Fruit fly (Drosophila melanogaster) whole organism, embryonic: ENCODE data around the gene Prm.

ENCODE experiments used
- B-H2 ChIP-seq: fragments of 200-800 bp; sonication (Bioruptor generic); optimal IDR thresholded peaks from 2 replicates; lab custom pipeline; 2018; ENCODE audit warnings: missing biosample characterization, mild to moderate bottlenecking, missing genetic modification characterization
- Blimp-1 ChIP-seq: fragments of 200-800 bp; sonication (Bioruptor generic); optimal IDR thresholded peaks from 3 replicates; lab custom pipeline; 2018; ENCODE audit warnings: missing biosample characterization, missing genetic modification characterization, mild to moderate bottlenecking, moderate library complexity, missing genetic modification reagents
- C15 ChIP-seq: fragments of 200-800 bp; sonication (Bioruptor generic); IDR thresholded peaks from 3 replicates; pipeline ENCODE4 v1.3.6; 2022; ENCODE audit warnings: missing biosample characterization, missing genetic modification characterization
- CG11695 ChIP-seq: fragments of 200-800 bp; sonication (Bioruptor generic); IDR thresholded peaks from 3 replicates; pipeline ENCODE4 v1.3.6; 2022; ENCODE audit warnings: missing biosample characterization, missing genetic modification characterization
- CG12071 ChIP-seq: fragments of 200-800 bp; sonication (Bioruptor generic); optimal IDR thresholded peaks from 3 replicates; lab custom pipeline; 2018; ENCODE audit warnings: missing biosample characterization, mild to moderate bottlenecking, missing genetic modification characterization
- CG12744 ChIP-seq: fragments of 200-800 bp; sonication (Bioruptor generic); optimal IDR thresholded peaks from 2 replicates; lab custom pipeline; 2016; ENCODE audit warnings: missing biosample characterization, missing genetic modification characterization
- CG13424 ChIP-seq: fragments of 200-800 bp; sonication (Bioruptor generic); optimal IDR thresholded peaks from 2 replicates; lab custom pipeline; 2019; ENCODE audit warnings: missing biosample characterization, mild to moderate bottlenecking, missing genetic modification characterization, moderate library complexity
- CG13775 ChIP-seq: fragments of 200-800 bp; sonication (Bioruptor generic); optimal IDR thresholded peaks from 3 replicates; lab custom pipeline; 2017; ENCODE audit warnings: missing biosample characterization, mild to moderate bottlenecking, missing genetic modification characterization
- CG13894 ChIP-seq: fragments of 200-800 bp; sonication (Bioruptor generic); optimal IDR thresholded peaks from 3 replicates; lab custom pipeline; 2018; ENCODE audit warnings: missing biosample characterization, mild to moderate bottlenecking, missing genetic modification characterization, moderate library complexity
- CG14441 ChIP-seq: fragments of 200-800 bp; sonication (Bioruptor generic); IDR thresholded peaks from 2 replicates; pipeline ENCODE4 v1.3.6; 2022; ENCODE audit warnings: missing biosample characterization, missing genetic modification characterization
- CG18262 ChIP-seq: fragments of 200-800 bp; optimal IDR thresholded peaks from 3 replicates; lab custom pipeline; 2019; ENCODE audit warnings: missing biosample characterization, mild to moderate bottlenecking, missing genetic modification characterization, moderate library complexity
- CG2116 ChIP-seq: fragments of 200-800 bp; sonication (Bioruptor generic); optimal IDR thresholded peaks from 3 replicates; lab custom pipeline; 2018; ENCODE audit warnings: missing biosample characterization, mild to moderate bottlenecking, missing genetic modification characterization
- CG31224 ChIP-seq: fragments of 200-800 bp; sonication (Bioruptor generic); IDR thresholded peaks from 2 replicates; pipeline ENCODE4 v1.3.6; 2022; ENCODE audit warnings: missing biosample characterization, missing genetic modification characterization
- CG31441 ChIP-seq: fragments of 200-800 bp; sonication (Bioruptor generic); IDR thresholded peaks from 2 replicates; pipeline ENCODE4 v1.3.6; 2022; ENCODE audit warnings: missing biosample characterization, missing genetic modification characterization
- CG32767 ChIP-seq: fragments of 200-800 bp; sonication (Bioruptor generic); IDR thresholded peaks from 2 replicates; pipeline ENCODE4 v1.3.6; 2022; ENCODE audit warnings: missing biosample characterization, missing genetic modification characterization
- CG33557 ChIP-seq: fragments of 200-800 bp; sonication (Bioruptor generic); optimal IDR thresholded peaks from 2 replicates; lab custom pipeline; 2019; ENCODE audit warnings: missing biosample characterization, mild to moderate bottlenecking, missing genetic modification characterization, moderate library complexity
- CG4404 ChIP-seq: fragments of 200-800 bp; sonication (Bioruptor generic); IDR thresholded peaks from 2 replicates; pipeline ENCODE4 v1.3.6; 2022; ENCODE audit warnings: missing biosample characterization, missing genetic modification characterization
- CG4707 ChIP-seq: fragments of 200-800 bp; sonication (Bioruptor generic); optimal IDR thresholded peaks from 2 replicates; lab custom pipeline; 2018; ENCODE audit warnings: missing biosample characterization, mild to moderate bottlenecking, missing genetic modification characterization, moderate library complexity
- CG5245 ChIP-seq: fragments of 200-800 bp; sonication (Bioruptor generic); optimal IDR thresholded peaks from 3 replicates; lab custom pipeline; 2016; ENCODE audit warnings: missing biosample characterization, missing genetic modification characterization
- CG6654 ChIP-seq: fragments of 200-800 bp; sonication (Bioruptor generic); optimal IDR thresholded peaks from 2 replicates; lab custom pipeline; 2017; ENCODE audit warnings: missing biosample characterization, mild to moderate bottlenecking, missing genetic modification characterization
- CG6683 ChIP-seq: fragments of 200-800 bp; sonication (Bioruptor generic); optimal IDR thresholded peaks from 2 replicates; lab custom pipeline; 2017; ENCODE audit warnings: missing biosample characterization, mild to moderate bottlenecking, missing genetic modification characterization, missing genetic modification reagents
- CG7963 ChIP-seq: fragments of 200-800 bp; sonication (Bioruptor generic); IDR thresholded peaks from 3 replicates; pipeline ENCODE4 v1.3.6; 2022; ENCODE audit warnings: missing biosample characterization, missing genetic modification characterization; ENCODE audit not compliant: partially characterized antibody
- CG9876 ChIP-seq: fragments of 200-800 bp; sonication (Bioruptor generic); optimal IDR thresholded peaks from 2 replicates; lab custom pipeline; 2016; ENCODE audit warnings: missing biosample characterization, missing genetic modification characterization
- Drgx ChIP-seq: fragments of 200-800 bp; sonication (Bioruptor generic); IDR thresholded peaks from 2 replicates; pipeline ENCODE4 v1.3.6; 2022; ENCODE audit warnings: missing biosample characterization, missing genetic modification characterization
- Ets97D ChIP-seq: fragments of 200-800 bp; sonication (Bioruptor generic); optimal IDR thresholded peaks from 3 replicates; lab custom pipeline; 2016; ENCODE audit warnings: missing biosample characterization, missing genetic modification characterization
- Fer1 ChIP-seq: fragments of 200-800 bp; sonication (Bioruptor generic); optimal IDR thresholded peaks from 2 replicates; lab custom pipeline; 2017; ENCODE audit warnings: missing biosample characterization, mild to moderate bottlenecking, missing genetic modification characterization
- Fer3 ChIP-seq: fragments of 200-800 bp; sonication (Bioruptor generic); optimal IDR thresholded peaks from 2 replicates; lab custom pipeline; 2018; ENCODE audit warnings: missing biosample characterization, mild to moderate bottlenecking, missing genetic modification characterization, moderate library complexity
- MESR4 ChIP-seq: fragments of 200-800 bp; sonication (Bioruptor generic); optimal IDR thresholded peaks from 2 replicates; lab custom pipeline; 2018; ENCODE audit warnings: missing biosample characterization, mild to moderate bottlenecking, missing genetic modification characterization, moderate library complexity
- Poxn ChIP-seq: fragments of 200-800 bp; sonication (Bioruptor generic); IDR thresholded peaks from 2 replicates; pipeline ENCODE4 v1.3.6; 2022; ENCODE audit warnings: missing biosample characterization, missing genetic modification characterization
- Sin3A ChIP-seq: fragments of >200 bp; optimal IDR thresholded peaks from 2 replicates; lab custom pipeline; 2018
- Sry-δ ChIP-seq: fragments of 200-800 bp; sonication (Bioruptor generic); optimal IDR thresholded peaks from 2 replicates; lab custom pipeline; 2016; ENCODE audit warnings: missing biosample characterization, missing genetic modification characterization
- ab ChIP-seq: fragments of 200-800 bp; sonication (Bioruptor generic); optimal IDR thresholded peaks from 2 replicates; lab custom pipeline; 2016; ENCODE audit warnings: missing biosample characterization, missing genetic modification characterization
- bab2 ChIP-seq: fragments of 200-800 bp; sonication (Bioruptor generic); optimal IDR thresholded peaks from 2 replicates; lab custom pipeline; 2016; ENCODE audit warnings: missing biosample characterization, missing genetic modification characterization
- bbx ChIP-seq: fragments of 200-800 bp; sonication (Bioruptor generic); IDR thresholded peaks from 2 replicates; pipeline ENCODE4 v1.3.6; 2022; ENCODE audit warnings: missing biosample characterization, missing genetic modification characterization; ENCODE audit not compliant: partially characterized antibody
- cg ChIP-seq: fragments of 200-800 bp; sonication (Bioruptor generic); optimal IDR thresholded peaks from 3 replicates; lab custom pipeline; 2019; ENCODE audit warnings: missing biosample characterization, mild to moderate bottlenecking, missing genetic modification characterization, moderate library complexity
- chn ChIP-seq: fragments of 200-800 bp; sonication (Bioruptor generic); optimal IDR thresholded peaks from 2 replicates; lab custom pipeline; 2016; ENCODE audit warnings: missing biosample characterization, missing genetic modification characterization
- da ChIP-seq: fragments of 200-800 bp; sonication (Bioruptor generic); optimal IDR thresholded peaks from 2 replicates; lab custom pipeline; 2016; ENCODE audit warnings: missing biosample characterization, missing genetic modification characterization
- disco-r ChIP-seq: fragments of 200-800 bp; sonication (Bioruptor generic); optimal IDR thresholded peaks from 2 replicates; lab custom pipeline; 2016; ENCODE audit warnings: missing biosample characterization, missing genetic modification characterization
- dmrt99B ChIP-seq: fragments of 200-800 bp; sonication (Bioruptor generic); optimal IDR thresholded peaks from 2 replicates; lab custom pipeline; 2018; ENCODE audit warnings: missing biosample characterization, mild to moderate bottlenecking, missing genetic modification characterization, moderate library complexity
- ewg ChIP-seq: fragments of 200-800 bp; sonication (Bioruptor generic); optimal IDR thresholded peaks from 3 replicates; lab custom pipeline; 2017; ENCODE audit warnings: mild to moderate bottlenecking, missing biosample characterization, missing genetic modification reagents, missing genetic modification characterization
- exex ChIP-seq: fragments of 200-800 bp; sonication (Bioruptor generic); optimal IDR thresholded peaks from 4 replicates; lab custom pipeline; 2018; ENCODE audit warnings: missing biosample characterization, mild to moderate bottlenecking, missing genetic modification characterization, moderate library complexity
- fru ChIP-seq: fragments of >200 bp; optimal IDR thresholded peaks from 2 replicates; lab custom pipeline; 2017
- gcm2 ChIP-seq: fragments of 200-800 bp; sonication (Bioruptor generic); optimal IDR thresholded peaks from 2 replicates; lab custom pipeline; 2016; ENCODE audit warnings: missing biosample characterization, missing genetic modification characterization
- gfzf ChIP-seq: fragments of 200-800 bp; sonication (Bioruptor generic); optimal IDR thresholded peaks from 2 replicates; lab custom pipeline; 2016; ENCODE audit warnings: missing biosample characterization, mild to moderate bottlenecking, missing genetic modification characterization, moderate library complexity
- grn ChIP-seq: fragments of 200-800 bp; sonication (Bioruptor generic); optimal IDR thresholded peaks from 3 replicates; lab custom pipeline; 2017; ENCODE audit warnings: missing biosample characterization, missing genetic modification characterization
- ham ChIP-seq: fragments of 200-800 bp; sonication (Bioruptor generic); IDR thresholded peaks from 2 replicates; pipeline ENCODE4 v1.3.6; 2022; ENCODE audit warnings: missing biosample characterization, missing genetic modification characterization
- hbn ChIP-seq: fragments of 200-800 bp; sonication (Bioruptor generic); IDR thresholded peaks from 2 replicates; pipeline ENCODE4 v1.3.6; 2022; ENCODE audit warnings: missing biosample characterization, missing genetic modification characterization; ENCODE audit not compliant: partially characterized antibody
- kni ChIP-seq: fragments of 200-800 bp; sonication (Bioruptor generic); optimal IDR thresholded peaks from 3 replicates; lab custom pipeline; 2017; ENCODE audit warnings: mild to moderate bottlenecking, missing biosample characterization, missing genetic modification reagents, missing genetic modification characterization
- lov ChIP-seq, 2 experiments: fragments of 200-800 bp in 1 of 2; fragments of >200 bp in 1 of 2; sonication (Bioruptor generic) in 1 of 2; IDR thresholded peaks in 1 of 2; optimal IDR thresholded peaks in 1 of 2; 2 replicates in 1 of 2; 3 replicates in 1 of 2; pipeline versions ENCODE4 v1.3.6 to Lab custom; 2017 to 2022; ENCODE audit warnings: missing biosample characterization in 1 of 2, missing genetic modification characterization in 1 of 2
- stwl ChIP-seq: fragments of 200-800 bp; sonication (Bioruptor generic); optimal IDR thresholded peaks from 3 replicates; lab custom pipeline; 2018; ENCODE audit warnings: missing biosample characterization, mild to moderate bottlenecking, missing genetic modification characterization, moderate library complexity
- unc-4 ChIP-seq: fragments of 200-800 bp; sonication (Bioruptor generic); IDR thresholded peaks from 2 replicates; pipeline ENCODE4 v1.3.6; 2022; ENCODE audit warnings: missing biosample characterization, missing genetic modification characterization; ENCODE audit not compliant: partially characterized antibody

Prm gene

dm6 chr3L:8748839-8749238 is 3.7 kb upstream of the Prm start (continued):
- TF ChIP-seq cg (no peak), lov (optimal IDR thresholded peaks at IDR 0.05; lab: Kevin White, UChicago) (no peak), lov (GFP tag; IDR thresholded peaks at IDR 0.05; lab: Robert Waterston, UW) (no peak), Sry-δ (no peak), CG2116 (GFP tag; lab: Kevin White, UChicago) (no peak), gfzf (GFP tag; lab: Kevin White, UChicago) (no peak), CG12071 (GFP tag; lab: Kevin White, UChicago) (no peak), da (GFP tag; lab: Kevin White, UChicago) (no peak), CG7963 (GFP tag; lab: Robert Waterston, UW) (no peak), ab (GFP tag; lab: Kevin White, UChicago) (no peak), CG33557 (GFP tag; lab: Kevin White, UChicago) (no peak), CG11695 (GFP tag; lab: Robert Waterston, UW) (no peak), Ets97D (GFP tag; lab: Kevin White, UChicago) (peak; percentile 19), Sin3A (lab: Kevin White, UChicago) (no peak), CG12744 (GFP tag; lab: Kevin White, UChicago) (no peak), MESR4 (GFP tag; lab: Kevin White, UChicago) (no peak), Drgx (GFP tag; lab: Robert Waterston, UW) (no peak), dmrt99B (tag; lab: Kevin White, UChicago) (no peak), CG6683 (GFP tag; lab: Kevin White, UChicago) (no peak), CG18262 (tag; lab: Kevin White, UChicago) (no peak), unc-4 (GFP tag; lab: Robert Waterston, UW) (no peak), CG14441 (peak; percentile 45), kni (no peak), Poxn (GFP tag; lab: Robert Waterston, UW) (no peak), CG32767 (GFP tag; lab: Robert Waterston, UW) (no peak), CG13424 (tag; lab: Kevin White, UChicago) (no peak), disco-r (GFP tag; lab: Kevin White, UChicago) (no peak), gcm2 (GFP tag; lab: Kevin White, UChicago) (no peak), CG5245 (GFP tag; lab: Kevin White, UChicago) (peak; percentile 42), Fer1 (GFP tag; lab: Kevin White, UChicago) (no peak), B-H2 (GFP tag; lab: Kevin White, UChicago) (no peak), Fer3 (tag; lab: Kevin White, UChicago) (peak; percentile 24), hbn (GFP tag; lab: Robert Waterston, UW) (no peak), ewg (GFP tag; lab: Kevin White, UChicago) (no peak), CG4707 (GFP tag; lab: Kevin White, UChicago) (no peak), Blimp-1 (GFP tag; lab: Kevin White, UChicago) (no peak), C15 (GFP tag; lab: Robert Waterston, UW) (no peak), bbx (GFP tag; lab: Robert Waterston, UW) (no peak), fru (lab: Kevin White, UChicago) (no peak), chn (GFP tag; lab: Kevin White, UChicago) (no peak), bab2 (GFP tag; lab: Kevin White, UChicago) (no peak), CG13775 (GFP tag; lab: Kevin White, UChicago) (no peak), CG9876 (peak; percentile 12), ham (no peak), CG31224 (no peak), CG6654 (GFP tag; lab: Kevin White, UChicago) (no peak), grn (GFP tag; lab: Kevin White, UChicago) (no peak), CG4404 (0 out of 2 replicates have a peak, but pooled peaks have one; percentile 12), CG31441 (GFP tag; lab: Robert Waterston, UW) (no peak), CG13894 (tag; lab: Kevin White, UChicago) (no peak), stwl (tag; lab: Kevin White, UChicago) (peak; percentile 65), exex (tag; lab: Kevin White, UChicago) (no peak)
